Fruit fly (Drosophila melanogaster) whole organism, embryonic: ENCODE results near the gene Dh31.
A peak's percentile ranks its signal among the peaks of the same experiment; 100 is the strongest.

Experiments
- Adf1 ChIP-seq: fragments of 200-800 bp; sonication (Bioruptor generic); IDR thresholded peaks from 2 replicates; pipeline ENCODE4 v1.3.6; 2022; ENCODE audit warnings: missing biosample characterization, missing genetic modification characterization
- BtbVII ChIP-seq: fragments of 200-800 bp; sonication (Bioruptor generic); optimal IDR thresholded peaks from 3 replicates; lab custom pipeline; 2017; ENCODE audit warnings: missing biosample characterization, mild to moderate bottlenecking, missing genetic modification characterization
- CG11085 ChIP-seq: fragments of 200-800 bp; sonication (Bioruptor generic); IDR thresholded peaks from 2 replicates; pipeline ENCODE4 v1.3.6; 2022; ENCODE audit warnings: missing biosample characterization, missing genetic modification characterization
- CG11247 ChIP-seq: fragments of 200-800 bp; sonication (Bioruptor generic); IDR thresholded peaks from 2 replicates; pipeline ENCODE4 v1.3.6; 2022; ENCODE audit warnings: missing biosample characterization, missing genetic modification characterization
- CG12659 ChIP-seq: fragments of 200-800 bp; sonication (Bioruptor generic); optimal IDR thresholded peaks from 3 replicates; lab custom pipeline; 2017; ENCODE audit warnings: mild to moderate bottlenecking, missing biosample characterization, missing genetic modification reagents, missing genetic modification characterization
- CG14014 ChIP-seq: fragments of 200-800 bp; sonication (Bioruptor generic); IDR thresholded peaks from 2 replicates; pipeline ENCODE4 v1.3.6; 2022; ENCODE audit warnings: missing biosample characterization, missing genetic modification characterization
- CG14441 ChIP-seq: fragments of 200-800 bp; sonication (Bioruptor generic); IDR thresholded peaks from 2 replicates; pipeline ENCODE4 v1.3.6; 2022; ENCODE audit warnings: missing biosample characterization, missing genetic modification characterization
- CG1529 ChIP-seq: fragments of 200-800 bp; sonication (Bioruptor generic); optimal IDR thresholded peaks from 3 replicates; lab custom pipeline; 2018; ENCODE audit warnings: missing biosample characterization, missing genetic modification characterization
- CG16779 ChIP-seq: fragments of 200-800 bp; sonication (Bioruptor generic); IDR thresholded peaks from 2 replicates; pipeline ENCODE4 v1.3.6; 2022; ENCODE audit warnings: missing biosample characterization, missing genetic modification characterization
- CG17612 ChIP-seq: fragments of 200-800 bp; sonication (Bioruptor generic); IDR thresholded peaks from 2 replicates; pipeline ENCODE4 v1.3.6; 2022; ENCODE audit warnings: missing biosample characterization, missing genetic modification characterization
- CG18599 ChIP-seq: fragments of 200-800 bp; sonication (Bioruptor generic); optimal IDR thresholded peaks from 3 replicates; lab custom pipeline; 2017; ENCODE audit warnings: missing biosample characterization, missing genetic modification characterization, mild to moderate bottlenecking, moderate library complexity, missing genetic modification reagents
- CG2116 ChIP-seq: fragments of 200-800 bp; sonication (Bioruptor generic); optimal IDR thresholded peaks from 3 replicates; lab custom pipeline; 2018; ENCODE audit warnings: missing biosample characterization, mild to moderate bottlenecking, missing genetic modification characterization
- CG2678 ChIP-seq: fragments of 200-800 bp; sonication (Bioruptor generic); optimal IDR thresholded peaks from 3 replicates; lab custom pipeline; 2019; ENCODE audit warnings: missing biosample characterization, mild to moderate bottlenecking, missing genetic modification characterization, moderate library complexity
- CG3065 ChIP-seq: fragments of 200-800 bp; sonication (Bioruptor generic); optimal IDR thresholded peaks from 2 replicates; lab custom pipeline; 2016; ENCODE audit warnings: missing biosample characterization, missing genetic modification characterization
- CG31224 ChIP-seq: fragments of 200-800 bp; sonication (Bioruptor generic); IDR thresholded peaks from 2 replicates; pipeline ENCODE4 v1.3.6; 2022; ENCODE audit warnings: missing biosample characterization, missing genetic modification characterization
- CG31441 ChIP-seq: fragments of 200-800 bp; sonication (Bioruptor generic); IDR thresholded peaks from 2 replicates; pipeline ENCODE4 v1.3.6; 2022; ENCODE audit warnings: missing biosample characterization, missing genetic modification characterization
- CG34224 ChIP-seq: fragments of 200-800 bp; sonication (Bioruptor generic); IDR thresholded peaks from 3 replicates; pipeline ENCODE4 v1.3.6; 2022; ENCODE audit warnings: missing biosample characterization, missing genetic modification characterization; ENCODE audit not compliant: partially characterized antibody
- CG3995 ChIP-seq: fragments of 200-800 bp; sonication (Bioruptor generic); optimal IDR thresholded peaks from 3 replicates; lab custom pipeline; 2016; ENCODE audit warnings: missing biosample characterization, missing genetic modification characterization
- CG5180 ChIP-seq: fragments of 200-800 bp; sonication (Bioruptor generic); optimal IDR thresholded peaks from 3 replicates; lab custom pipeline; 2017; ENCODE audit warnings: missing biosample characterization, missing genetic modification characterization, mild to moderate bottlenecking, moderate library complexity, missing genetic modification reagents
- CG6254 ChIP-seq: fragments of 200-800 bp; sonication (Bioruptor generic); optimal IDR thresholded peaks from 3 replicates; lab custom pipeline; 2017; ENCODE audit warnings: mild to moderate bottlenecking, missing biosample characterization, missing genetic modification reagents, missing genetic modification characterization
- CG6791 ChIP-seq: fragments of 200-800 bp; sonication (Bioruptor generic); IDR thresholded peaks from 3 replicates; pipeline ENCODE4 v1.3.6; 2022; ENCODE audit warnings: missing biosample characterization, missing genetic modification characterization; ENCODE audit not compliant: partially characterized antibody
- CG9437 ChIP-seq: fragments of 200-800 bp; sonication (Bioruptor generic); optimal IDR thresholded peaks from 2 replicates; lab custom pipeline; 2018; ENCODE audit warnings: missing biosample characterization, mild to moderate bottlenecking, missing genetic modification characterization
- E2f1 ChIP-seq: fragments of 200-800 bp; sonication (Bioruptor generic); IDR thresholded peaks from 2 replicates; pipeline ENCODE4 v1.3.6; 2022; ENCODE audit warnings: missing biosample characterization, missing genetic modification characterization
- HLH54F ChIP-seq: fragments of 200-800 bp; sonication (Bioruptor generic); optimal IDR thresholded peaks from 3 replicates; lab custom pipeline; 2016; ENCODE audit warnings: missing biosample characterization, missing genetic modification characterization
- HmgZ ChIP-seq: fragments of 200-800 bp; sonication (Bioruptor generic); optimal IDR thresholded peaks from 2 replicates; lab custom pipeline; 2018; ENCODE audit warnings: missing biosample characterization, mild to moderate bottlenecking, missing genetic modification characterization
- Lpt ChIP-seq: fragments of >200 bp; optimal IDR thresholded peaks from 2 replicates; lab custom pipeline; 2018; ENCODE audit warnings: missing biosample characterization, missing genetic modification characterization
- Nf-YB ChIP-seq: fragments of 200-800 bp; sonication (Bioruptor generic); optimal IDR thresholded peaks from 3 replicates; lab custom pipeline; 2019; ENCODE audit warnings: missing biosample characterization, mild to moderate bottlenecking, missing genetic modification characterization, moderate library complexity
- Xrp1 ChIP-seq: fragments of 200-800 bp; sonication (Bioruptor generic); IDR thresholded peaks from 2 replicates; pipeline ENCODE4 v1.3.6; 2022; ENCODE audit warnings: missing biosample characterization, missing genetic modification characterization
- ab ChIP-seq: fragments of 200-800 bp; sonication (Bioruptor generic); optimal IDR thresholded peaks from 2 replicates; lab custom pipeline; 2016; ENCODE audit warnings: missing biosample characterization, missing genetic modification characterization
- amos ChIP-seq: fragments of 200-800 bp; sonication (Bioruptor generic); IDR thresholded peaks from 2 replicates; pipeline ENCODE4 v1.3.6; 2022; ENCODE audit warnings: missing biosample characterization, missing genetic modification characterization; ENCODE audit not compliant: partially characterized antibody
- ap ChIP-seq: fragments of 200-800 bp; sonication (Bioruptor generic); IDR thresholded peaks from 2 replicates; pipeline ENCODE4 v1.3.6; 2022; ENCODE audit warnings: missing biosample characterization, missing genetic modification characterization
- bbx ChIP-seq: fragments of 200-800 bp; sonication (Bioruptor generic); IDR thresholded peaks from 2 replicates; pipeline ENCODE4 v1.3.6; 2022; ENCODE audit warnings: missing biosample characterization, missing genetic modification characterization; ENCODE audit not compliant: partially characterized antibody
- bigmax ChIP-seq: fragments of 200-800 bp; sonication (Bioruptor generic); optimal IDR thresholded peaks from 2 replicates; lab custom pipeline; 2018; ENCODE audit warnings: missing biosample characterization, mild to moderate bottlenecking, missing genetic modification characterization
- crc ChIP-seq: fragments of 200-800 bp; sonication (Bioruptor generic); optimal IDR thresholded peaks from 2 replicates; lab custom pipeline; 2016; ENCODE audit warnings: missing biosample characterization, missing genetic modification characterization
- dati ChIP-seq: fragments of 200-800 bp; sonication (Bioruptor generic); IDR thresholded peaks from 2 replicates; pipeline ENCODE4 v1.3.6; 2022; ENCODE audit warnings: missing biosample characterization, missing genetic modification characterization
- emc ChIP-seq: fragments of 200-800 bp; sonication (Bioruptor generic); optimal IDR thresholded peaks from 2 replicates; lab custom pipeline; 2016; ENCODE audit warnings: missing biosample characterization, missing genetic modification characterization
- esg ChIP-seq: fragments of 200-800 bp; sonication (Bioruptor generic); conservative IDR thresholded peaks from 2 replicates; pipeline ENCODE4 v1.3.6; 2022; ENCODE audit warnings: missing biosample characterization, missing genetic modification characterization
- gem ChIP-seq: fragments of 200-800 bp; sonication (Bioruptor generic); optimal IDR thresholded peaks from 2 replicates; lab custom pipeline; 2019; ENCODE audit warnings: missing biosample characterization, mild to moderate bottlenecking, missing genetic modification characterization, moderate library complexity
- gsb-n ChIP-seq: fragments of 200-800 bp; sonication (Bioruptor generic); optimal IDR thresholded peaks from 3 replicates; lab custom pipeline; 2018; ENCODE audit warnings: missing biosample characterization, mild to moderate bottlenecking, missing genetic modification characterization
- gt ChIP-seq: fragments of 200-800 bp; sonication (Bioruptor generic); IDR thresholded peaks from 2 replicates; pipeline ENCODE4 v1.3.6; 2022; ENCODE audit warnings: missing biosample characterization, missing genetic modification characterization
- her ChIP-seq: fragments of 200-800 bp; sonication (Bioruptor generic); optimal IDR thresholded peaks from 2 replicates; lab custom pipeline; 2016; ENCODE audit warnings: missing biosample characterization, missing genetic modification characterization
- lmd ChIP-seq: fragments of 200-800 bp; sonication (Bioruptor generic); IDR thresholded peaks from 2 replicates; pipeline ENCODE4 v1.3.6; 2022; ENCODE audit warnings: missing biosample characterization, missing genetic modification characterization
- org-1 ChIP-seq: fragments of 200-800 bp; sonication (Bioruptor generic); optimal IDR thresholded peaks from 2 replicates; lab custom pipeline; 2017; ENCODE audit warnings: missing biosample characterization, missing genetic modification characterization
- psq ChIP-seq: fragments of 200-800 bp; sonication (Bioruptor generic); optimal IDR thresholded peaks from 2 replicates; lab custom pipeline; 2017; ENCODE audit warnings: missing biosample characterization, missing genetic modification characterization
- rib ChIP-seq: fragments of 200-800 bp; sonication (Bioruptor generic); IDR thresholded peaks from 2 replicates; pipeline ENCODE4 v1.3.6; 2022; ENCODE audit warnings: missing biosample characterization, missing genetic modification characterization
- sens ChIP-seq: fragments of 200-800 bp; sonication (Bioruptor generic); peaks from one replicate; lab custom pipeline; 2016; ENCODE audit warnings: missing biosample characterization, missing genetic modification characterization
- so ChIP-seq: fragments of 200-800 bp; sonication (Bioruptor generic); IDR thresholded peaks from 3 replicates; pipeline ENCODE4 v1.3.6; 2022; ENCODE audit warnings: missing biosample characterization, missing genetic modification characterization
- sob ChIP-seq: fragments of 200-800 bp; sonication (Bioruptor generic); IDR thresholded peaks from 2 replicates; pipeline ENCODE4 v1.3.6; 2022; ENCODE audit warnings: missing biosample characterization, missing genetic modification characterization
- toy ChIP-seq: fragments of 200-800 bp; sonication (Bioruptor generic); IDR thresholded peaks from 2 replicates; pipeline ENCODE4 v1.3.6; 2022; ENCODE audit warnings: missing biosample characterization, missing genetic modification characterization
- unpg ChIP-seq: fragments of 200-800 bp; sonication (Bioruptor generic); optimal IDR thresholded peaks from 3 replicates; lab custom pipeline; 2018; ENCODE audit warnings: missing biosample characterization, mild to moderate bottlenecking, missing genetic modification characterization, moderate library complexity
- usp ChIP-seq: fragments of >200 bp; optimal IDR thresholded peaks from 2 replicates; lab custom pipeline; 2017; ENCODE audit warnings: missing biosample characterization, missing genetic modification characterization
- vfl ChIP-seq: fragments of 200-800 bp; sonication (Bioruptor generic); optimal IDR thresholded peaks from 2 replicates; lab custom pipeline; 2016; ENCODE audit warnings: missing biosample characterization, missing genetic modification characterization
- z ChIP-seq: fragments of 200-800 bp; sonication (Bioruptor generic); IDR thresholded peaks from 3 replicates; pipeline ENCODE4 v1.3.6; 2022; ENCODE audit warnings: missing biosample characterization, missing genetic modification characterization

The Dh31 gene

dm6 chr2L:8488735-8489134, 17.9 kb downstream of the Dh31 start, which contains the start of gene CG13088 (continued):
- TF ChIP-seq CG12659 (GFP tag; lab: Kevin White, UChicago) (peak; percentile 58), org-1 (no peak), CG9437 (GFP tag; lab: Kevin White, UChicago) (no peak), Nf-YB (no peak), her (no peak), ab (GFP tag; lab: Kevin White, UChicago) (no peak), sens (peak; percentile 78), CG16779 (GFP tag; lab: Robert Waterston, UW) (no peak), CG11085 (GFP tag; lab: Robert Waterston, UW) (no peak), crc (GFP tag; lab: Kevin White, UChicago) (no peak), CG6254 (GFP tag; lab: Kevin White, UChicago) (no peak), CG6791 (GFP tag; lab: Robert Waterston, UW) (no peak), E2f1 (GFP tag; lab: Robert Waterston, UW) (no peak), CG2116 (GFP tag; lab: Kevin White, UChicago) (peak; percentile 61), vfl (peak; percentile 31), CG3065 (GFP tag; lab: Kevin White, UChicago) (no peak), CG1529 (GFP tag; lab: Kevin White, UChicago) (no peak), gem (tag; lab: Kevin White, UChicago) (no peak), CG18599 (GFP tag; lab: Kevin White, UChicago) (no peak), lmd (GFP tag; lab: Robert Waterston, UW) (no peak; the same call in 1 of the 2 replicates), toy (GFP tag; lab: Robert Waterston, UW) (no peak), HLH54F (GFP tag; lab: Kevin White, UChicago) (peak; percentile 55), Lpt (no peak), BtbVII (GFP tag; lab: Kevin White, UChicago) (no peak), rib (no peak), bigmax (GFP tag; lab: Kevin White, UChicago) (no peak), CG14441 (peak; percentile 96), bbx (no peak), dati (GFP tag; lab: Robert Waterston, UW) (no peak), psq (GFP tag; lab: Kevin White, UChicago) (no peak), CG3995 (GFP tag; lab: Kevin White, UChicago) (peak; percentile 87), ap (no peak), CG31224 (GFP tag; lab: Robert Waterston, UW) (no peak), sob (GFP tag; lab: Robert Waterston, UW) (peak; percentile 68), CG17612 (GFP tag; lab: Robert Waterston, UW) (no peak), Xrp1 (GFP tag; lab: Robert Waterston, UW) (peak; percentile 64), so (GFP tag; lab: Robert Waterston, UW) (no peak), gsb-n (no peak), emc (no peak), CG34224 (no peak), Adf1 (GFP tag; lab: Robert Waterston, UW) (no peak), CG31441 (GFP tag; lab: Robert Waterston, UW) (no peak), CG5180 (GFP tag; lab: Kevin White, UChicago) (no peak), z (no peak), unpg (GFP tag; lab: Kevin White, UChicago) (no peak), CG11247 (GFP tag; lab: Robert Waterston, UW) (no peak), CG14014 (GFP tag; lab: Robert Waterston, UW) (peak; percentile 25; the same call in 1 of the 2 replicates), usp (GFP tag; lab: Kevin White, UChicago) (no peak), CG2678 (tag; lab: Kevin White, UChicago) (no peak), HmgZ (tag; lab: Kevin White, UChicago) (peak; percentile 82), amos (GFP tag; lab: Robert Waterston, UW) (peak; percentile 17; the same call in 1 of the 2 replicates), esg (GFP tag; lab: Robert Waterston, UW) (no peak), gt (no peak)
